Fruit fly (Drosophila melanogaster): Measurements from ENCODE around the gene Or10a.

Or10a gene

dm6 chrX:11417322-11417721 lies at the start of gene Or10a, which contains the start of gene Gr10a:
TSS of gene Or10a (minus strand) at chrX:11417422.
TSS of gene Gr10a (minus strand) at chrX:11417422.
- no peak for TF ChIP-seq CG17801 (GFP tag; optimal IDR thresholded peaks at IDR 0.05; ENCODE audit: partially characterized antibody)

dm6 chrX:11466757-11467156 lies 49.5 kb upstream of the Or10a start:
- no peak for TF ChIP-seq CG17801 (GFP tag; optimal IDR thresholded peaks at IDR 0.05; ENCODE audit: partially characterized antibody)

- TF ChIP-seq CG17801 (GFP tag; optimal IDR thresholded peaks at IDR 0.05; ENCODE audit: partially characterized antibody) = no peak
Measured at dm6 chrX:11464047-11464446, 46.8 kb upstream of the Or10a start.

- TF ChIP-seq CG17801 (GFP tag; optimal IDR thresholded peaks at IDR 0.05; ENCODE audit: partially characterized antibody) = no peak
Measured at dm6 chrX:11458912-11459836, 42.0 kb upstream of the Or10a start, which contains the start of gene CG43155. TSS of gene CG43155 (plus strand) at chrX:11459786.

- no peak for TF ChIP-seq CG17801 (GFP tag; optimal IDR thresholded peaks at IDR 0.05; ENCODE audit: partially characterized antibody)
Measured at dm6 chrX:11457149-11457548, 39.9 kb upstream of the Or10a start.

- TF ChIP-seq CG17801 (GFP tag; optimal IDR thresholded peaks at IDR 0.05; ENCODE audit: partially characterized antibody) = peak; percentile 47
Measured at dm6 chrX:11454189-11454882, 37.1 kb upstream of the Or10a start, which contains the start of the genes Evi5 and HP5. TSS of gene Evi5 (minus strand) at chrX:11454386. TSS of gene HP5 (plus strand) at chrX:11454786.

dm6 chrX:11453638-11454037 lies 36.4 kb upstream of the Or10a start:
- TF ChIP-seq CG17801 (GFP tag; optimal IDR thresholded peaks at IDR 0.05; ENCODE audit: partially characterized antibody) = no peak

- peak; percentile 34 for TF ChIP-seq CG17801 (GFP tag; optimal IDR thresholded peaks at IDR 0.05; ENCODE audit: partially characterized antibody)
Measured at dm6 chrX:11452846-11453391, 35.7 kb upstream of the Or10a start.

- peak; percentile 53 for TF ChIP-seq CG17801 (GFP tag; optimal IDR thresholded peaks at IDR 0.05; ENCODE audit: partially characterized antibody)
Measured at dm6 chrX:11451630-11452029, 34.4 kb upstream of the Or10a start.

- peak; percentile 59 for TF ChIP-seq CG17801 (GFP tag; optimal IDR thresholded peaks at IDR 0.05; ENCODE audit: partially characterized antibody)
Measured at dm6 chrX:11451027-11451572, 33.9 kb upstream of the Or10a start.

dm6 chrX:11450406-11450805 lies 33.2 kb upstream of the Or10a start:
- TF ChIP-seq CG17801 (GFP tag; optimal IDR thresholded peaks at IDR 0.05; ENCODE audit: partially characterized antibody) = no peak

- peak; percentile 79 for TF ChIP-seq CG17801 (GFP tag; optimal IDR thresholded peaks at IDR 0.05; ENCODE audit: partially characterized antibody)
Measured at dm6 chrX:11449476-11450119, 32.4 kb upstream of the Or10a start.

- TF ChIP-seq CG17801 (GFP tag; optimal IDR thresholded peaks at IDR 0.05; ENCODE audit: partially characterized antibody) = no peak
Measured at dm6 chrX:11448637-11449036, 31.4 kb upstream of the Or10a start.

dm6 chrX:11446792-11447405 lies 29.7 kb upstream of the Or10a start:
- TF ChIP-seq CG17801 (GFP tag; optimal IDR thresholded peaks at IDR 0.05; ENCODE audit: partially characterized antibody) = peak; percentile 90
